Fruit fly (Drosophila melanogaster) whole organism, adult: Measurements from ENCODE around the gene Nepl3.

ENCODE experiments used
- CG14711 ChIP-seq: fragments of 200-800 bp; sonication (Bioruptor generic); optimal IDR thresholded peaks from 2 replicates; lab custom pipeline; 2018; ENCODE audit warnings: missing biosample characterization, mild to moderate bottlenecking, missing genetic modification characterization, moderate library complexity
- CG1620 ChIP-seq: fragments of 200-800 bp; sonication (Bioruptor generic); optimal IDR thresholded peaks from 2 replicates; lab custom pipeline; 2016; ENCODE audit warnings: missing biosample characterization, missing genetic modification characterization
- Clk ChIP-seq: fragments of 200-800 bp; sonication (Bioruptor generic); optimal IDR thresholded peaks from 2 replicates; lab custom pipeline; 2017; ENCODE audit warnings: missing biosample characterization, missing genetic modification characterization
- Hr96 ChIP-seq: fragments of 200-800 bp; sonication (Bioruptor generic); optimal IDR thresholded peaks from 2 replicates; lab custom pipeline; 2016; ENCODE audit warnings: missing biosample characterization, missing genetic modification characterization
- Mnt ChIP-seq: fragments of 200-800 bp; sonication (Bioruptor generic); optimal IDR thresholded peaks from 2 replicates; lab custom pipeline; 2016; ENCODE audit warnings: missing biosample characterization, mild to moderate bottlenecking, missing genetic modification characterization
- pad ChIP-seq: fragments of 200-800 bp; sonication (Bioruptor generic); optimal IDR thresholded peaks from 3 replicates; lab custom pipeline; 2017; ENCODE audit warnings: missing biosample characterization, missing genetic modification characterization, mild to moderate bottlenecking, moderate library complexity, missing genetic modification reagents

DNA sequence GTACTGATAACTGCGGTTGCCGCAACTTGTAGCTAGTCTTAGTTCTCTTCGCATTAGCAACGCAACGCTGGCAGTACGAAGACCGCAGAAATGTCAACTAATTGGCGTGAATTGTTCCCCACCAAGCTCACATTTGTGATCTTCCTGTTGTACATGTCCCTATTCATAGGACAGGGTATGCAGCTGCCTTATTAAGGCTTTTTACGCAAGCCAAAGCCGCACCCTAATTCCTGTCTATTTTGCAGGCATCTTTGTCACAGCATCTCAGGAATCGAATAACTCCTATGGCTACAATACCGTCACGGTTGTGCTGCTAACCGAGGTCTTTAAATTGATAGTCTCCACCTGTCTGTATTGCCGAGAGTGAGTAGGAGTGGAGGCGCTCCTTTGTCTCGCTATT lies 5.1 kb downstream of the Nepl3 start, which contains the start of gene eIF3h:
- TF ChIP-seq Mnt (GFP tag; lab: Kevin White, UChicago) (no peak), CG1620 (GFP tag; lab: Kevin White, UChicago) (no peak), Clk (GFP tag; lab: Kevin White, UChicago) (no peak), CG14711 (tag; lab: Kevin White, UChicago) (no peak), Hr96 (GFP tag; lab: Kevin White, UChicago) (no peak), pad (GFP tag; lab: Kevin White, UChicago) (no peak)
